Worm (Caenorhabditis elegans) whole organism, midembryonic: Measurements from ENCODE around the gene set-5.

Experiments used
- T22C8.4 ChIP-seq: fragments of 200-800 bp; sonication (Bioruptor generic); IDR thresholded peaks from 2 replicates; pipeline ENCODE4 v1.3.6; 2022; ENCODE audit warnings: missing genetic modification characterization, missing compliant biosample characterization
- cog-1 ChIP-seq: sonication (generic microtip); optimal IDR thresholded peaks from 2 replicates; lab custom pipeline; 2016; ENCODE audit warnings: missing genetic modification characterization, missing compliant biosample characterization
- flt-1 ChIP-seq: fragments of 200-800 bp; sonication (Bioruptor generic); IDR thresholded peaks from 2 replicates; pipeline ENCODE4 v1.3.6; 2022; ENCODE audit warnings: missing genetic modification characterization, missing compliant biosample characterization
- klf-2 ChIP-seq: fragments of 200-800 bp; sonication (Bioruptor generic); conservative IDR thresholded peaks from 2 replicates; pipeline ENCODE4 v1.3.6; 2022; ENCODE audit warnings: missing genetic modification reagents, missing genetic modification characterization, missing compliant biosample characterization
- med-1 ChIP-seq: sonication (generic microtip); optimal IDR thresholded peaks from 2 replicates; lab custom pipeline; 2017; ENCODE audit warnings: missing genetic modification characterization, mild to moderate bottlenecking, missing compliant biosample characterization, antibody characterized with exemption, missing genetic modification reagents; ENCODE audit not compliant: insufficient read depth
- tab-1 ChIP-seq: fragments of 200-800 bp; sonication (Bioruptor generic); IDR thresholded peaks from 2 replicates; pipeline ENCODE4 v1.3.6; 2022; ENCODE audit warnings: missing genetic modification characterization, missing compliant biosample characterization
- ztf-23 ChIP-seq: fragments of 200-800 bp; sonication (Bioruptor generic); IDR thresholded peaks from 2 replicates; pipeline ENCODE4 v1.3.6; 2022; ENCODE audit warnings: missing genetic modification reagents, missing genetic modification characterization, missing compliant biosample characterization
- ztf-29 ChIP-seq: fragments of 200-800 bp; sonication (Bioruptor generic); IDR thresholded peaks from 2 replicates; pipeline ENCODE4 v1.3.6; 2022; ENCODE audit warnings: missing genetic modification reagents, missing genetic modification characterization, missing compliant biosample characterization

DNA sequence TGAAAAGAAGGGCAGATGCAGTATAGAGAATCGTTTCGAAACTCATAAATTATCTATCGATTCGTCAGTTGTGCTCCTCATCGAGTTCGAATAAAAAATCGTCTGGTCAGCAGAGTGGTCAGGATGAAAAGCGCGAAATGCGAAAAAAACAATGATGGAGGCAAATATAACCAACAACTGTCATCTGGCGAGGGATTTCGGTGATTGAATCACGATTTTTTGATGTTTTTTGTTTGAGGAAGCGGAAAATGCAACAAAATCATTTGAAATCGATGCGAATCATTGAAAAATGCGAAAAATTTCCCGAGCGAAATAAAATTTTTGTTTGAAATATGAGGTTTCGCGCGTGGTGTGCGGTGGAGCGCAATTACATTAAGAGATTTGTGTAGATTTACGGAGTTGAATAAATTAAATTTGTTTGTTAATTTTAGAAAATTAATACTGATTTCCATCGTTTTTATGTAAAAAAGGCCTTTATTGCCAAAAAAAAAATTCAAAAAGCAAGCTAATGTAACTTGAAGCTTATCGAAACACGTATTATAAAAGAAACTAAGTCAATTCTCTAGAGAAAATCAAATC, 35.5 kb downstream of the set-5 start, which contains the start of gene unc-61:
- TF ChIP-seq flt-1 (GFP tag; lab: Robert Waterston, UW): no peak
- no peak for TF ChIP-seq tab-1 (GFP tag; lab: Robert Waterston, UW)
- TF ChIP-seq cog-1 (tag; lab: Kevin White, UChicago): no peak
- no peak for TF ChIP-seq ztf-23 (GFP tag; lab: Robert Waterston, UW)
- no peak for TF ChIP-seq med-1 (GFP tag; lab: Kevin White, UChicago)
- TF ChIP-seq ztf-29 (GFP tag; lab: Robert Waterston, UW): no peak
- no peak for TF ChIP-seq T22C8.4
- TF ChIP-seq klf-2 (GFP tag; lab: Robert Waterston, UW): no peak
